Fruit fly (Drosophila melanogaster): Measurements from ENCODE around the gene SP.

SP gene

DNA sequence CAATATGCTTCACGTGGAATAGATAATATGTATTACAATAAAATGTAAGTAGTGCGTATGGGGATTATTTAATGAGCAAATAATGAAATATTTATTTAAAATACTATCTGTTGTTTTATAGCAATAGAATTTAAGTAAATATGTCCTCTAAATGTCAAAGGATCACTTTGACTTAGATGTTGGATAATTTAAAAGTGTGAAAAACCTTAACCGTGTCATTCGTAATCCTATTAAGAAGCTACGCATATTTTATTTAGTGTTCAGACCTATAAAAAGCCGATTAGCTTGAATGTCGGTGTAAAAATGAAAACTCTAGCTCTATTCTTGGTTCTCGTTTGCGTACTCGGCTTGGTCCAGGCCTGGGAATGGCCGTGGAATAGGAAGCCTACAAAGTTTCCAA lies at the start of gene SP:
Gene SP (plus strand): TSS at position 301 of the 400 bp plus-strand sequence.
- no peak for TF ChIP-seq EcR (GFP tag; optimal IDR thresholded peaks at IDR 0.05)
- no peak for TF ChIP-seq usp (GFP tag; optimal IDR thresholded peaks at IDR 0.05)
- no peak for TF ChIP-seq CG8478 (optimal IDR thresholded peaks at IDR 0.05)
- TF ChIP-seq pan (optimal IDR thresholded peaks at IDR 0.05), result no peak
- TF ChIP-seq psq (optimal IDR thresholded peaks at IDR 0.05), result no peak
- TF ChIP-seq Dll (optimal IDR thresholded peaks at IDR 0.05), result no peak

DNA sequence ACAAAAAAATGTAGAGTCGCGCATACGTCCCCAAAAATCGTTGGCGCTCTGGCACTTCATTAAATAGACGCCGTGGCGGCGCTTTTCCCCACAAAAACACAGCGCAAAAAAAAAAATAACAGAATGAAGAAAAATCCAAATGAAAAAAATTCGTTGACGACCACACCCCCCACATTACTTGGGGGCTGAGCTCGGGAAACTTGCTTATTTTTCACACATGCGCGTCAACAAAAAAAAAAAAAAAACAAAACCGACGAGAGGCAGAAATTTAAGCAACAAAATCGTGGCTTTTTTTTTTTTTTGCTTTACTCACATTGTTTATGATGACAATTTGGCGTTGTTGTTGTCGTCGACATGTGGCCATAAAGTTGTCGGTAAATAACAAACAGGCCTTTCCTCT lies 49.6 kb upstream of the SP start:
- no peak for TF ChIP-seq usp (GFP tag; optimal IDR thresholded peaks at IDR 0.05)
- no peak for TF ChIP-seq pan (optimal IDR thresholded peaks at IDR 0.05)
- TF ChIP-seq EcR (GFP tag; optimal IDR thresholded peaks at IDR 0.05), result no peak
- no peak for TF ChIP-seq Dll (optimal IDR thresholded peaks at IDR 0.05)
- no peak for TF ChIP-seq CG8478 (optimal IDR thresholded peaks at IDR 0.05)
- no peak for TF ChIP-seq psq (optimal IDR thresholded peaks at IDR 0.05)

DNA sequence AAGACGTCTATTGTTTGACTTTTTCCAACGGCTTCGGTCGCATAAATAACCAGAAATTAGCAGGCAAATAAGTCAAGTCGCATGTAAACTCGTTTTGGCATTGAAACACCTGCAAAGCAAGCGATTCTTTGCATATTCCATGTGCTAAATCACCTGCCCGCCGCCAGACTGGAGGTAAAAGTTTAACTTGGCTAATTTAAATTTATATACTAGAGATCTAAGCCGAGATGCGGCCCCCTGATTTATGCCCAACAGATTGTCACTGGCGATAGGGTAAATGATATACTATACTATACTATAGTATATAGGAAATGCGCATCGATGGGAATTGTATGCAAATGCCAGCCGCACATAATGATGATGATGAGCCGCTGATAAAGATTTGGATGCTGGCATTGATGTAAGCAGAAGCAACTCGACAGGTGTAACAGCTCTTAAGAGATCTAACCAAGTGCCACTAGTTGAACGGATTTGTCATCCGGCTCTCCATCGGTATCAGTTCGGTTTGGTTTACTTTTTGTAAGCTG lies 48.4 kb upstream of the SP start:
- TF ChIP-seq pan (optimal IDR thresholded peaks at IDR 0.05), result no peak
- no peak for TF ChIP-seq Dll (optimal IDR thresholded peaks at IDR 0.05)
- TF ChIP-seq psq (optimal IDR thresholded peaks at IDR 0.05), result no peak
- TF ChIP-seq usp (GFP tag; optimal IDR thresholded peaks at IDR 0.05), result no peak
- TF ChIP-seq CG8478 (optimal IDR thresholded peaks at IDR 0.05), result no peak
- no peak for TF ChIP-seq EcR (GFP tag; optimal IDR thresholded peaks at IDR 0.05)

DNA sequence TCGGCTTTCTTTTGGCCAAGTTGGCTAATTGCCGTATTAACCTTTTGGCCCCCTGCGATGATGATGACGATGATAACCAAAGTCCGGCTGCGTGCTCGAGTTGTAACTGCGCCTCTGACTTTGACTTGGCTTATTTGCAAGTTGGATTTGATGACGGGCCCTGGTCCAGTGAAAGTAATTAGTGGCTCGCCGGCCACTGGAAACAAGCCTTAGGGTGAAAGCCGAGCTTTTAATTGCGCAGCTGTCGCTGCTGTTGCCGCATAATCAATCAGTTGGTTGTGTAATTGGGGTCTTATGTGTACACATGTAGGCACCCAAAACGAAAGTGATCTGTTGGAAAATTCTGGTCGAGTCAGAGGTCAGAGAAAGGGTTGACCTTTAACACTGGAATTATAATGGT lies 47.2 kb upstream of the SP start:
- no peak for TF ChIP-seq pan (optimal IDR thresholded peaks at IDR 0.05)
- TF ChIP-seq Dll (optimal IDR thresholded peaks at IDR 0.05), result no peak
- TF ChIP-seq psq (optimal IDR thresholded peaks at IDR 0.05), result no peak
- no peak for TF ChIP-seq CG8478 (optimal IDR thresholded peaks at IDR 0.05)
- no peak for TF ChIP-seq EcR (GFP tag; optimal IDR thresholded peaks at IDR 0.05)
- TF ChIP-seq usp (GFP tag; optimal IDR thresholded peaks at IDR 0.05), result no peak

DNA sequence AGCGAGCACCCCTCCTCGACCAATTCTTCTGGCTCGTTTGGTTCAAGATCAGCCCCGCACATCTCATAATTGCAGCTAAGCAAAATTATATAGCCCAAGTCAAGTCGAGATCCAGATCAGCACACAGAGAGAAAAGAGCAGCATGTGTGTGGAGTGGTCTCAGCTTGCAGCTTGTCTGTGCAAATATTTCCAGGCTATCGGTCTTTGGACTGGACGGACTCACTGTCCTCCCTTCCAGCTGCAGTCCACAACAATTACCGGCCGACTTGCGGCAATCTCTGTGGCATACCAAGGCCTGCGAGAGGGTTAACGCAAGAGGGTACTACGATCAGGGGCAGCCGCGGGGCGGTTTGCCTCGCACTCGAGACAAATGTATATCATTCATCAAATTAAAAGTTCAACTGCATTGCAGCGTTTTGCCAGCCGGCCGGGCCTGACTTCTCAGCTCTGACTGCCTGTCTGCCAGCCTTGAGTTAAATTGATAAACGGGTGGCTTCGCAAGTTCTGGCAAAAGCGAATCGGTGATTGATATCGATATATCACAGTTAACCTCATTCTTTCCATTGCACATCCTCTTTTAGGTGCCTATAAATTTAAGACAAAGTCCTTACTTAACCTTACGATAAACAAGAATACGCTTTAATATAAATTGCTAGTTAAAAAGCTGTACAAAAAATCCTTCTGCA lies 45.9 kb upstream of the SP start:
- TF ChIP-seq pan (optimal IDR thresholded peaks at IDR 0.05) (no peak), Dll (optimal IDR thresholded peaks at IDR 0.05) (peak; percentile 79), psq (optimal IDR thresholded peaks at IDR 0.05) (no peak), EcR (GFP tag; optimal IDR thresholded peaks at IDR 0.05) (no peak), usp (GFP tag; optimal IDR thresholded peaks at IDR 0.05) (no peak)

DNA sequence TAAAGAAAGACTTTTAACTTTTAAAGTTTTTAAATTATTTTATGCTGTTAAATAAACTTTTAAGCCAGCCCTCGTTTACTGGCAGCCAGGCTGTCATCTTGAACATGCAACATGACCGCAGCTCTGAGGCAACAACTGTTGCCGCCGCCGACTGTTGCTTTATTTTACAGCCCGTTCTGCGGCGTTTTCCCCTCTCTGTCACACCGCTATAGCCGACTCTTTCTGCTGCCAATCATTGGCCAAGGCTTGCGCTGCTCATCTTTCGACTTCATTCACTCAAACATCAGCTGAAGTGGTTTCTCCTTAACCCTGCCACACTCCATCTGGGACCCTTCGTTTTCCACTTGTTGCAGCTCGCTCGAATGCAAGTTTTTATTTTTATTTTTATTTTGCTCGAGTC lies 45.3 kb upstream of the SP start:
- no peak for TF ChIP-seq psq (optimal IDR thresholded peaks at IDR 0.05)
- TF ChIP-seq pan (optimal IDR thresholded peaks at IDR 0.05), result no peak
- no peak for TF ChIP-seq EcR (GFP tag; optimal IDR thresholded peaks at IDR 0.05)
- TF ChIP-seq Dll (optimal IDR thresholded peaks at IDR 0.05), result no peak
- TF ChIP-seq usp (GFP tag; optimal IDR thresholded peaks at IDR 0.05), result no peak
- no peak for TF ChIP-seq CG8478 (optimal IDR thresholded peaks at IDR 0.05)

DNA sequence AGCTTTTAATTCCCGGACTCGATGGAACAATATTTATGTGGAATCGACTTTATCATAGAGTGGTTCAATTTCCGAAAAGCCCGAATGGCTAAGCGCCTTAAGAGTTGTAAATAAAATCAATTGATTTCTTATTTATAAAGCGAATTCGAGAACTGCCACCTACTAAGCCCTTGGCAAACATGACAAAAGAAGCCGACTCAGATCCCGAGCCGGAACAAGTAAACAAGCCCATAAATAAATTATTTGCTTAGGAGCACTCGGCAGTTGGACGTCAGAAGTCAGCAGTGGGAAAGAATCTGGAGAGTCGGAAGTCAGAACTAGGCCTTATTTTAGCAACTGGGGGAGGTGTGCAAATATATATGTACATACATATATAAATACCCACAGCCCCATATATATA lies 41.8 kb upstream of the SP start:
- no peak for TF ChIP-seq CG8478 (optimal IDR thresholded peaks at IDR 0.05)
- TF ChIP-seq Dll (optimal IDR thresholded peaks at IDR 0.05), result no peak

DNA sequence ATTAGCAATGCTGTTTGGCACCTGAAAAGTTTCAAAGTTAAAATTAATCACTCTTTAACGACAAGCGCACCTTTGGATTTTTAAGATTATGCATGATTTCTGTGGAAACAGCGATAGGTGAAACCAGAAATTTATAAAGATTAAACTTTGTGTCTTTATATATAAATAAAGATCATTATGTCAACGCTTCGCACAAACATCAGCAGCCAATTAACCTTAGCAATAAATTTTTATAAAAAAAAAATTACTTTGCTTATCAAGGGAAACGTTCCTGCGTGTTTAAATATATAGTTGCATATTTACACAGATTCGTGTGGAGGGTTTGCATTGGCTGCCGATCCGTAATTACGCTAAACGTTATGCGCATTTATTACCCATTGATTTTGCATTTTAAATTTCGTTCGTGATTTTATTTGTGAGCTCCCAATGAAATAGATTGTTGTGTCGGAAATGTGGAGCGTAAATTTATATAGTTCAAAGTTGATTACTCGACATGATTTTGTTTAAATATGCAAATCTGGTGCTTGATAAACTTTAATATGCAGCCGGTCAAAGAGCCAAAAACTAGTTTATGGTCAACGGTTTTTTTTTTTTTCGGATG lies 40.6 kb upstream of the SP start:
- TF ChIP-seq EcR (GFP tag; optimal IDR thresholded peaks at IDR 0.05) (no peak), pan (optimal IDR thresholded peaks at IDR 0.05) (no peak), CG8478 (optimal IDR thresholded peaks at IDR 0.05) (no peak), psq (optimal IDR thresholded peaks at IDR 0.05) (no peak), Dll (optimal IDR thresholded peaks at IDR 0.05) (no peak), usp (GFP tag; optimal IDR thresholded peaks at IDR 0.05) (no peak)

DNA sequence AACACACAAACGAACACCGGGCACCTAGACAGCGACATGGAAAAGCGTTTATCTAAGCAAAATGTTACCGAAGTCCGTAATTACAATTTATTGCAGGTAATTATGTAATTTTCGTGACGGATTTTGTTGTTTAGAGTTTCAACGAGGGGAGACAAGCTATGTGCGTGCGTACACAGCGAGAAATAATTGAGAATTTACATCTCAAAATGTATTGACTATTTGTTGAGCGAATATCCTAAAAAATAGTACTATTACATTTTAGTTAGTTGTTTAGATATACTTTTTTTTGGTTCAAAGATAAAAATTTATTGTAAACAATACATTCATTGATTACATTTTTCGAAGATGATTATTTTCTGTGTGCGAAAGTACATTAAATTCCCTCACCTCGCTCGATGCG lies 39.2 kb upstream of the SP start:
- TF ChIP-seq Dll (optimal IDR thresholded peaks at IDR 0.05), result no peak
- TF ChIP-seq CG8478 (optimal IDR thresholded peaks at IDR 0.05), result no peak
- no peak for TF ChIP-seq EcR (GFP tag; optimal IDR thresholded peaks at IDR 0.05)
- no peak for TF ChIP-seq pan (optimal IDR thresholded peaks at IDR 0.05)
- no peak for TF ChIP-seq psq (optimal IDR thresholded peaks at IDR 0.05)
- no peak for TF ChIP-seq usp (GFP tag; optimal IDR thresholded peaks at IDR 0.05)

DNA sequence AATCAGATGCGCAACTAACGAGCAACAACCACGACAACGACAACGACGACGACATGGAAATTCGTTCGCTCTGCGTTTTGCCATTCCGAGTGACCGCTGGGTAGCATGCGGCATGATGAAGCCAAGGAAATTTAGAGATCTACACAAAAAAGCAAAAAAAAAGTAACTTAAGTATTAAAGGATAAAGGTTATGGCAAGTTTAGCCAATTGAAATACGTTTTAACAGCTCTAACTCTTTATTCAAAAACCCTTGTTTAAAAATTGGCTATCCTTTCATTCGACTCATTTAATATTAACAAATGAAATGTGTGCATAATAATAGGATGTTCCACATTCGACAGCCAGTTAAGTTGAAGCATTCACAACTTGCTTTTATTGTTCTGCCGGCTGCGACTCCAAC lies 37.6 kb upstream of the SP start:
- TF ChIP-seq psq (optimal IDR thresholded peaks at IDR 0.05) (no peak), pan (optimal IDR thresholded peaks at IDR 0.05) (peak; percentile 78), EcR (GFP tag; optimal IDR thresholded peaks at IDR 0.05) (no peak), CG8478 (optimal IDR thresholded peaks at IDR 0.05) (no peak), usp (GFP tag; optimal IDR thresholded peaks at IDR 0.05) (no peak), Dll (optimal IDR thresholded peaks at IDR 0.05) (no peak)

DNA sequence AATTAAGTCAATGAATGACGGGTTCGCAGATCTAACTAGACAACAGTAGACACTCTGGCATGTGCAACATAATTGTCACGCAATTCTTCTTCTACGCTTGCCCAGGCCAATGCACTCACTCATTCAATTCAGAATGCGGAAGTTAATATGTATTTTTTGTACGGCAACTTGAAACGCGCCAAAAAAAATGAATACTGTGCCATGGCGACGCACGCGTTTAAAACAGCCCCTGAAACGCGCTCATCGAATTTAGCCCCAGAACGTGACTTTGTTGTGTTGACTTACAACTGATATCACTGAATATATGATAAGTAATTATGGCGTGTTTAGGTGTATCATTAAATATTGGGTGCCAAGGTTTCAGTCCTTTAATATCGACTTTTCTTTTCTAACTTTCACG lies 35.4 kb upstream of the SP start:
- TF ChIP-seq EcR (GFP tag; optimal IDR thresholded peaks at IDR 0.05) (no peak), Dll (optimal IDR thresholded peaks at IDR 0.05) (no peak), psq (optimal IDR thresholded peaks at IDR 0.05) (no peak), CG8478 (optimal IDR thresholded peaks at IDR 0.05) (no peak), pan (optimal IDR thresholded peaks at IDR 0.05) (no peak), usp (GFP tag; optimal IDR thresholded peaks at IDR 0.05) (no peak)

DNA sequence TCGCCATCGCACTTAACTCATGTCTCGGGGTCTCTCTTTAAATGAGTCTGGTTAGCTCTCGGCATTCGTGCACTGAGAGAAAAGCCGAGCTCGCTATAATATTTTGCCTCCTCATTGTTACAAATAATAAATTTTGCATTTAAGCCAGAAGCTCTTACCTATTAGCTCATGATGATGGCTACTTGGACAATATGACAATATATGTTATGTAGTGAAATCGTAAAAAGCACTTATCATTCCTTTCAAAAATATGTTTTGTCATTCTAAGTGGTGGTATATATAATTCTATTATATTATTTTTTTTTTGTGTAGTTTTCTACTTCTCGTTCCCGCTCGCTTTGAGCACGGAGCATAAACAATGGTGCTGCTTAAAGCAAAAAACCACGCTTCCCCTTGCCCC lies 34.2 kb upstream of the SP start:
- TF ChIP-seq pan (optimal IDR thresholded peaks at IDR 0.05) (no peak), CG8478 (optimal IDR thresholded peaks at IDR 0.05) (no peak), psq (optimal IDR thresholded peaks at IDR 0.05) (no peak), EcR (GFP tag; optimal IDR thresholded peaks at IDR 0.05) (no peak), usp (GFP tag; optimal IDR thresholded peaks at IDR 0.05) (no peak), Dll (optimal IDR thresholded peaks at IDR 0.05) (no peak)
